Fruit fly (Drosophila melanogaster): Measurements from ENCODE around the gene Taf9.

The Taf9 gene

DNA sequence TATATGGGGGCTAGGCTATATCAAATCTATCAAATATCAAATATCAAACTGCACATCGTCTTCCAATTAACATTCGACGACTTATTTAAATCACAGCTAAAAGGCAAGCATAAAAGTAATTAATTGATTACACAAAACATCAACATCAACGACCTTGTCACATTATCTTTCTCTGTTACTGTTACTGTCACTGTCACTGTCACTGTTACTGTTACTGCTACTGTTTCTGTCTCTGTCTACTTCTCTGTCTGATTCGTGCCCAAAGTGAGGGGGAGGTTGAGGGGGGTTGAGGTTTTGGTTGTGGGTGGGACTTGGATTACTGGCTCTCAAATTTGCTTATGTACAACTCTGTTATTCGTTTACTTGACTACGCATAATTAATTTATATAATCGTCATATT, 20.5 kb upstream of the Taf9 start (continued):
- no peak for TF ChIP-seq tap (tag; optimal IDR thresholded peaks at IDR 0.05)
- TF ChIP-seq insv (GFP tag; optimal IDR thresholded peaks at IDR 0.05): peak in 1 of 2 experiments; percentile 34
- no peak for TF ChIP-seq otp (GFP tag; IDR thresholded peaks at IDR 0.05)
- peak; percentile 38 for TF ChIP-seq ftz-f1 (GFP tag; optimal IDR thresholded peaks at IDR 0.05)
- no peak for TF ChIP-seq D19A (tag; optimal IDR thresholded peaks at IDR 0.05)
- no peak for TF ChIP-seq CG3726 (GFP tag; IDR thresholded peaks at IDR 0.05)
- peak; percentile 96 for TF ChIP-seq CG3995 (GFP tag; optimal IDR thresholded peaks at IDR 0.05)
- peak; percentile 2 for TF ChIP-seq B-H2 (GFP tag; optimal IDR thresholded peaks at IDR 0.05)
- TF ChIP-seq exex (tag; optimal IDR thresholded peaks at IDR 0.05): peak; percentile 76
- TF ChIP-seq klu (GFP tag; IDR thresholded peaks at IDR 0.05): peak; percentile 38; the same call in 1 of the 2 replicates
- peak; percentile 13 for TF ChIP-seq CG17385 (GFP tag; optimal IDR thresholded peaks at IDR 0.05)
- no peak for TF ChIP-seq hth (optimal IDR thresholded peaks at IDR 0.05)
- no peak for TF ChIP-seq kay (GFP tag; optimal IDR thresholded peaks at IDR 0.05)
- peak; percentile 83 for TF ChIP-seq Nf-YC (tag; optimal IDR thresholded peaks at IDR 0.05)
- peak; percentile 28 for TF ChIP-seq abd-A (tag; optimal IDR thresholded peaks at IDR 0.05)
- TF ChIP-seq Pdp1 (GFP tag; optimal IDR thresholded peaks at IDR 0.05): peak in 1 of 2 experiments; percentile 18
- TF ChIP-seq Sox100B (GFP tag; optimal IDR thresholded peaks at IDR 0.05): no peak

DNA sequence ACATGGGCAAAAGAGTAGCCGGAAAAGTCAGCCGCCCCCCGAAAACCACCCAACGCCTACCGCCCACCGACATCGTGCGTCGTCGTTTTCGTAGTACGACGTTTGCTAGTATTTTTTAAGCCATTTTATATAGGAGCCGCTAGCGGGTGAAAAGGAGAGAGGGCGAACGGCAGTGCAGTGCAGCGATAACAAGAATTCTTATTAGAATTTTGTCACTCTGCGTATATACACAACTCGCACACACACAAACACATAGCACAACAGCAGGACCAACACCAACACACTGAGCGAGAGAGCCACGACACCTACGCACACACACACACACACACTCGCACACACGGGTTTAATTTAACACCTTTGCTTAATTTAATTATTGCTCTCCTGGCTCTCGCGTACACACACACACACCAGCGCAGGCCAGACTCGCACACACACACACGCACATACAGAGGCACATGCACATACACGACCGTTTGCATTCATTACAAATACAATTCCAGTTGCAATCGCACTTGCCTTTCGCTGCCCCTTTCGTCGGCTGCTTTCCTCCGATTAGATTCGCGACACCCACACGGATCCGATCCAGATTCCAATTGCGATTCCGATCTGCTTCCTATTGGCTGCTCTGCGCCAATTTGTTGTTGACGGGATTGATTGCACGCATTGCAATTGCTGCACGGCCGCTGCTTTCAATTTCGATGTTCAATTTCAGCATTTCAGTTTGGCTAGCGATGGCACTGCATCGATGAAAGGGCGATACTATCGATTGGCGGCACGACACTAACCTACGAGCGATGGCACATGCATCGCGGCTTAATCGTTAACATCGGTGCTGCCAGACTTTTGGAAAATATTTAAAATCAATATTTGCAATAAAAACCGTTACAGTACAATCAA, 14.9 kb upstream of the Taf9 start, which contains the start of gene Socs16D:
Socs16D (minus strand) TSS at position 758 of the 897 bp plus-strand sequence.
- TF ChIP-seq CG17829 (tag; optimal IDR thresholded peaks at IDR 0.05) (peak; percentile 28), Hr3 (GFP tag; optimal IDR thresholded peaks at IDR 0.05) (peak; percentile 7), lov (optimal IDR thresholded peaks at IDR 0.05) (no peak), lov (GFP tag; IDR thresholded peaks at IDR 0.05) (no peak), CG9797 (GFP tag; optimal IDR thresholded peaks at IDR 0.05) (peak; percentile 43), CG13894 (tag; optimal IDR thresholded peaks at IDR 0.05) (peak; percentile 44), CG15073 (GFP tag; optimal IDR thresholded peaks at IDR 0.05) (no peak), CG17568 (GFP tag; optimal IDR thresholded peaks at IDR 0.05) (no peak), Ets97D (GFP tag; optimal IDR thresholded peaks at IDR 0.05) (peak; percentile 88), knrl (GFP tag; IDR thresholded peaks at IDR 0.05; ENCODE audit: partially characterized antibody) (peak; percentile 97), crol (GFP tag; IDR thresholded peaks at IDR 0.05) (peak; percentile 65), CG1602 (GFP tag; optimal IDR thresholded peaks at IDR 0.05) (no peak), CG11504 (tag; optimal IDR thresholded peaks at IDR 0.05) (peak; percentile 34), CG17359 (tag; optimal IDR thresholded peaks at IDR 0.05) (no peak), gt (GFP tag; IDR thresholded peaks at IDR 0.05) (no peak), CG8924 (tag; optimal IDR thresholded peaks at IDR 0.05) (peak; percentile 51), ftz-f1 (GFP tag; optimal IDR thresholded peaks at IDR 0.05) (no peak), CHES-1-like (GFP tag; optimal IDR thresholded peaks at IDR 0.05) (peak; percentile 47), stwl (tag; optimal IDR thresholded peaks at IDR 0.05) (peak; percentile 82), kni (GFP tag; optimal IDR thresholded peaks at IDR 0.05) (peak; percentile 65), CG12391 (tag; optimal IDR thresholded peaks at IDR 0.05) (peak; percentile 37), CG3838 (GFP tag; optimal IDR thresholded peaks at IDR 0.05) (no peak), Usf (GFP tag; optimal IDR thresholded peaks at IDR 0.05) (no peak), sna (GFP tag; IDR thresholded peaks at IDR 0.05; ENCODE audit: partially characterized antibody) (peak; percentile 95), CG12659 (GFP tag; optimal IDR thresholded peaks at IDR 0.05) (peak; percentile 77), maf-S (GFP tag; optimal IDR thresholded peaks at IDR 0.05) (peak; percentile 35), CG12744 (GFP tag; optimal IDR thresholded peaks at IDR 0.05) (peak; percentile 1), CG4730 (GFP tag; IDR thresholded peaks at IDR 0.05) (no peak), CG3065 (GFP tag; optimal IDR thresholded peaks at IDR 0.05) (no peak), Max (GFP tag; optimal IDR thresholded peaks at IDR 0.05) (peak; percentile 34), CG11696 (GFP tag; IDR thresholded peaks at IDR 0.05) (no peak), sens (GFP tag) (peak; percentile 70), CoRest (tag; optimal IDR thresholded peaks at IDR 0.05) (peak; percentile 69)

All from whole organism, embryonic.